Worm (Caenorhabditis elegans) whole organism, late embryonic: Measurements from ENCODE around the gene K02E7.12.

Source experiments
- K09A11.1 ChIP-seq: sonication (generic microtip); optimal IDR thresholded peaks from 2 replicates; lab custom pipeline; 2017; ENCODE audit warnings: antibody characterized with exemption, mild to moderate bottlenecking, missing genetic modification characterization, missing compliant biosample characterization; ENCODE audit not compliant: insufficient read depth
- che-1 ChIP-seq: sonication (generic microtip); optimal IDR thresholded peaks from 2 replicates; lab custom pipeline; 2016; ENCODE audit warnings: mild to moderate bottlenecking, missing genetic modification characterization, missing compliant biosample characterization
- fax-1 ChIP-seq: sonication (generic microtip); optimal IDR thresholded peaks from 2 replicates; lab custom pipeline; 2016; ENCODE audit warnings: missing genotype, missing genetic modification characterization, missing compliant biosample characterization
- lim-6 ChIP-seq: sonication (generic microtip); optimal IDR thresholded peaks from 2 replicates; lab custom pipeline; 2016; ENCODE audit warnings: missing genetic modification characterization, missing compliant biosample characterization
- pqm-1 ChIP-seq: sonication (generic microtip); optimal IDR thresholded peaks from 2 replicates; lab custom pipeline; 2016; ENCODE audit warnings: missing genetic modification characterization, missing compliant biosample characterization
- unc-3 ChIP-seq, 2 experiments: fragments of 200-800 bp in 1 of 2; sonication (Bioruptor generic) in 1 of 2; sonication (generic microtip) in 1 of 2; conservative IDR thresholded peaks in 1 of 2; optimal IDR thresholded peaks in 1 of 2; 2 replicates each; pipeline versions ENCODE4 v1.3.6 to Lab custom; 2016 to 2022; ENCODE audit warnings: missing compliant biosample characterization in 2 of 2, missing genetic modification characterization in 2 of 2, missing genetic modification reagents in 1 of 2
- unc-55 ChIP-seq: sonication (generic microtip); optimal IDR thresholded peaks from 2 replicates; lab custom pipeline; 2017; ENCODE audit warnings: missing biosample characterization, missing genetic modification reagents, missing genetic modification characterization

DNA sequence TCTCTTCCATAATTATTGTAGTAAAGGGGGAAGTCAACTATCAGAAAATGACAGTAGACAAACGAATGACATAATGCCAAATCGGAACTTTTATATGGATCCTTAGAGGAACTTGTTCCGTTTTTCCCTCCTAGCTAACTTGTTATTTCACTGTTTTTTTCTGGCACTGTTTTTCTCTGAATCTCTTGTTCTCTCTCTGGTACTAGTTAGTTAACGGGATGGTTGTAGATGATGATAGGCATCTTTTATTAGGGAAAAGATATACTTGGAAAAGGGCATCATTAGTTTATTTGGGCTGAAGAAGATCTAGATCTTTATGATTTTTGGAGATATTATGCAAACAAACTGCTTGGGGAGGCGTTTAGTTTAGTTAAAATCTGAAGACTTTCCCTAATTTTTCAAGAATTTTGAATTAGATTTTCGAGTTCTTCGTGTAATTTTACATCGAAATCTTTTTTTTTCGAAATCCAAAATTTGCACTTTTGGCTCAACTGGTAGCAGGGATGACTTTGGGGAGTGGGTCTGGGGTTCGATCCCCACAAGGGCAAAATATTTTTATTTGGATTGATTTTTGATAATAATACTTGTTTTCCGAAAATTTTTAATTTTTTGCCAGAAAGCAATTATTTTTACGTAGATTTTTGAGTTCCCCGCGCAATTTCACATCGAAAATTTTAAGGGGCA lies 36.1 kb downstream of the K02E7.12 start, which contains the start of gene col-40:
- TF ChIP-seq che-1 (tag; lab: Kevin White, UChicago), result no peak
- TF ChIP-seq lim-6 (tag; lab: Kevin White, UChicago), result no peak
- TF ChIP-seq pqm-1, result no peak
- no peak for TF ChIP-seq unc-3 (GFP tag; conservative IDR thresholded peaks at IDR 0.05; lab: Robert Waterston, UW)
- no peak for TF ChIP-seq unc-3 (tag; optimal IDR thresholded peaks at IDR 0.05; lab: Kevin White, UChicago)
- TF ChIP-seq unc-55, result no peak
- TF ChIP-seq K09A11.1 (tag; lab: Kevin White, UChicago), result no peak
- TF ChIP-seq fax-1, result no peak
